Worm (Caenorhabditis elegans): Measurements from ENCODE around the gene fbxa-94.

fbxa-94 gene

ce11 chrV:15537923-15538322, 34.8 kb upstream of the fbxa-94 start, which contains the start of gene prde-1:
prde-1 (plus strand) TSS chrV:15538244.
- TF ChIP-seq F49E8.2 (tag; optimal IDR thresholded peaks at IDR 0.05; ENCODE audit: borderline replicate concordance) (peak; percentile 50), mep-1 (tag; optimal IDR thresholded peaks at IDR 0.05) (no peak)

- TF ChIP-seq tag-97 (GFP tag; IDR thresholded peaks at IDR 0.05), result no peak
- TF ChIP-seq set-16 (GFP tag; IDR thresholded peaks at IDR 0.05), result peak; percentile 59
- TF ChIP-seq ctbp-1 (GFP tag; IDR thresholded peaks at IDR 0.05), result no peak
- TF ChIP-seq egl-43 (GFP tag; IDR thresholded peaks at IDR 0.05), result 0 out of 2 replicates have a peak, but pooled peaks have one; percentile 18
- no peak for TF ChIP-seq dmd-6 (GFP tag; IDR thresholded peaks at IDR 0.05)
- 0 out of 2 replicates have a peak, but pooled peaks have one; percentile 31 for TF ChIP-seq dmd-8 (GFP tag; IDR thresholded peaks at IDR 0.05)
- no peak for TF ChIP-seq hmg-1.1 (GFP tag; IDR thresholded peaks at IDR 0.05)
- TF ChIP-seq mxl-2 (GFP tag; conservative IDR thresholded peaks at IDR 0.05), result no peak
Observed at ce11 chrV:15543252-15543651, 29.5 kb upstream of the fbxa-94 start.

ce11 chrV:15544898-15545297, 27.8 kb upstream of the fbxa-94 start, which contains the start of gene glb-14:
glb-14 (minus strand) TSS chrV:15544994.
- TF ChIP-seq fkh-10 (GFP tag; optimal IDR thresholded peaks at IDR 0.05) (no peak), saeg-2 (GFP tag; IDR thresholded peaks at IDR 0.05) (no peak), mdt-29 (GFP tag; IDR thresholded peaks at IDR 0.05) (no peak), nhr-25 (tag; optimal IDR thresholded peaks at IDR 0.05; ENCODE audit: borderline replicate concordance, insufficient read depth) (no peak), F44E2.7 (GFP tag; IDR thresholded peaks at IDR 0.05) (no peak), pha-4 (GFP tag; IDR thresholded peaks at IDR 0.05) (no peak), pha-4 (tag; optimal IDR thresholded peaks at IDR 0.05) (no peak), aha-1 (tag) (no peak)

ce11 chrV:15547727-15548126, 25.0 kb upstream of the fbxa-94 start:
- TF ChIP-seq F26F4.8 (GFP tag; conservative IDR thresholded peaks at IDR 0.05) (peak; percentile 79; the same call in 1 of the 2 replicates), daf-8 (GFP tag; IDR thresholded peaks at IDR 0.05) (no peak), dmd-6 (GFP tag; IDR thresholded peaks at IDR 0.05) (peak; percentile 39), F49E8.2 (tag; optimal IDR thresholded peaks at IDR 0.05; ENCODE audit: borderline replicate concordance) (no peak), rbr-2 (tag; optimal IDR thresholded peaks at IDR 0.05) (no peak), lin-39 (tag; optimal IDR thresholded peaks at IDR 0.05) (no peak), lin-15B (tag; optimal IDR thresholded peaks at IDR 0.05) (no peak), nhr-41 (GFP tag; IDR thresholded peaks at IDR 0.05) (0 out of 2 replicates have a peak, but pooled peaks have one; percentile 29), zip-2 (tag; optimal IDR thresholded peaks at IDR 0.05) (no peak), nhr-28 (tag; optimal IDR thresholded peaks at IDR 0.05) (no peak), ztf-7 (tag; optimal IDR thresholded peaks at IDR 0.05) (no peak), F44E2.7 (GFP tag; IDR thresholded peaks at IDR 0.05) (peak; percentile 45; the same call in 1 of the 2 replicates), Y48G9A.11 (GFP tag; IDR thresholded peaks at IDR 0.05) (peak; percentile 71), ama-1 (optimal IDR thresholded peaks at IDR 0.05) (no peak), lin-38 (GFP tag; IDR thresholded peaks at IDR 0.05) (peak; percentile 66), hif-1 (tag; optimal IDR thresholded peaks at IDR 0.05) (no peak), pqm-1 (tag; optimal IDR thresholded peaks at IDR 0.05) (no peak), ceh-62 (tag; optimal IDR thresholded peaks at IDR 0.05) (no peak), lin-1 (GFP tag; IDR thresholded peaks at IDR 0.05) (peak; percentile 55; the same call in 1 of the 2 replicates), cey-2 (tag; optimal IDR thresholded peaks at IDR 0.05; ENCODE audit: borderline replicate concordance, insufficient read depth) (no peak), pha-4 (GFP tag; IDR thresholded peaks at IDR 0.05) (peak; percentile 67), pha-4 (tag; optimal IDR thresholded peaks at IDR 0.05) (no peak), skn-1 (tag; optimal IDR thresholded peaks at IDR 0.05) (no peak), unc-130 (GFP tag; optimal IDR thresholded peaks at IDR 0.05) (no peak), T26A8.4 (GFP tag; IDR thresholded peaks at IDR 0.05) (peak; percentile 41), egl-43 (GFP tag; IDR thresholded peaks at IDR 0.05) (peak; percentile 87), lir-3 (tag; optimal IDR thresholded peaks at IDR 0.05) (peak; percentile 23), nhr-77 (tag; optimal IDR thresholded peaks at IDR 0.05) (no peak), sdz-12 (GFP tag; optimal IDR thresholded peaks at IDR 0.05) (peak; percentile 66), duxl-1 (tag; optimal IDR thresholded peaks at IDR 0.05; ENCODE audit: poor library complexity) (peak; percentile 43), nhr-76 (tag; optimal IDR thresholded peaks at IDR 0.05) (no peak), hmg-1.1 (GFP tag; IDR thresholded peaks at IDR 0.05) (no peak), nhr-111 (GFP tag; optimal IDR thresholded peaks at IDR 0.05) (peak; percentile 28), snpc-1.2 (GFP tag; IDR thresholded peaks at IDR 0.05) (peak; percentile 79)

All from whole organism, L4 larva.